Fruit fly (Drosophila melanogaster): ENCODE data around the gene CG6664.

The CG6664 gene

dm6 chr3L:16974645-16975151, 41.3 kb downstream of the CG6664 start:
- TF ChIP-seq CG31224 (GFP tag; IDR thresholded peaks at IDR 0.05), result no peak
- no peak for TF ChIP-seq CG8388 (GFP tag; optimal IDR thresholded peaks at IDR 0.05)
- TF ChIP-seq NC2α (GFP tag; optimal IDR thresholded peaks at IDR 0.05), result no peak
- TF ChIP-seq crp (GFP tag; optimal IDR thresholded peaks at IDR 0.05), result no peak
- no peak for TF ChIP-seq CG12236 (GFP tag; optimal IDR thresholded peaks at IDR 0.05)
- TF ChIP-seq otp (GFP tag; IDR thresholded peaks at IDR 0.05), result no peak
- TF ChIP-seq Elba2 (GFP tag; optimal IDR thresholded peaks at IDR 0.05), result no peak
- no peak for TF ChIP-seq Six4 (GFP tag; optimal IDR thresholded peaks at IDR 0.05)
- no peak for TF ChIP-seq hbn (GFP tag; IDR thresholded peaks at IDR 0.05; ENCODE audit: partially characterized antibody)
- TF ChIP-seq Ssrp (tag; optimal IDR thresholded peaks at IDR 0.05), result no peak
- TF ChIP-seq sqz (GFP tag; optimal IDR thresholded peaks at IDR 0.05), result peak; percentile 28
- no peak for TF ChIP-seq Hmx (GFP tag; optimal IDR thresholded peaks at IDR 0.05)
- no peak for TF ChIP-seq CG11398 (GFP tag; optimal IDR thresholded peaks at IDR 0.05)
- TF ChIP-seq CG8924 (tag; optimal IDR thresholded peaks at IDR 0.05), result no peak
- TF ChIP-seq lilli (GFP tag; optimal IDR thresholded peaks at IDR 0.05), result no peak
- TF ChIP-seq CG1603 (tag; optimal IDR thresholded peaks at IDR 0.05), result no peak
- TF ChIP-seq da (GFP tag; optimal IDR thresholded peaks at IDR 0.05), result no peak
- no peak for TF ChIP-seq B-H2 (GFP tag; optimal IDR thresholded peaks at IDR 0.05)
- TF ChIP-seq btn (GFP tag; optimal IDR thresholded peaks at IDR 0.05), result no peak
- TF ChIP-seq lab (GFP tag; optimal IDR thresholded peaks at IDR 0.05), result peak; percentile 37
- no peak for TF ChIP-seq Fer2 (tag; optimal IDR thresholded peaks at IDR 0.05)
- TF ChIP-seq CG15011 (GFP tag; optimal IDR thresholded peaks at IDR 0.05), result no peak
- TF ChIP-seq CG8478 (optimal IDR thresholded peaks at IDR 0.05), result no peak
- no peak for TF ChIP-seq Dad (GFP tag; optimal IDR thresholded peaks at IDR 0.05)
- no peak for TF ChIP-seq Mrtf (GFP tag; IDR thresholded peaks at IDR 0.05)
- peak; percentile 55 for TF ChIP-seq abd-A (tag; optimal IDR thresholded peaks at IDR 0.05)
- TF ChIP-seq Ptx1 (GFP tag; IDR thresholded peaks at IDR 0.05), result no peak
- no peak for TF ChIP-seq Dip3 (GFP tag; optimal IDR thresholded peaks at IDR 0.05)
- no peak for TF ChIP-seq CG1832 (GFP tag; optimal IDR thresholded peaks at IDR 0.05)
- no peak for TF ChIP-seq CG10209 (GFP tag; optimal IDR thresholded peaks at IDR 0.05)
- TF ChIP-seq sc (optimal IDR thresholded peaks at IDR 0.05), result no peak
- TF ChIP-seq sc (GFP tag; optimal IDR thresholded peaks at IDR 0.05), result no peak
- peak; percentile 57 for TF ChIP-seq CG13296 (GFP tag; optimal IDR thresholded peaks at IDR 0.05)
- no peak for TF ChIP-seq CG2889 (GFP tag; IDR thresholded peaks at IDR 0.05)
- no peak for TF ChIP-seq pum (GFP tag; optimal IDR thresholded peaks at IDR 0.05)
- TF ChIP-seq tup (GFP tag; optimal IDR thresholded peaks at IDR 0.05), result no peak
- peak; percentile 56 for TF ChIP-seq kni (GFP tag; optimal IDR thresholded peaks at IDR 0.05)
- no peak for TF ChIP-seq Doc2 (GFP tag; IDR thresholded peaks at IDR 0.05)
- TF ChIP-seq CG18599 (GFP tag; optimal IDR thresholded peaks at IDR 0.05), result no peak
- TF ChIP-seq onecut (GFP tag; IDR thresholded peaks at IDR 0.05), result peak; percentile 21; the same call in 1 of the 2 replicates
- TF ChIP-seq tin (GFP tag; optimal IDR thresholded peaks at IDR 0.05), result no peak
- no peak for TF ChIP-seq sens-2 (GFP tag; IDR thresholded peaks at IDR 0.05)
- no peak for TF ChIP-seq CG4854 (GFP tag; optimal IDR thresholded peaks at IDR 0.05)
- no peak for TF ChIP-seq B-H1 (GFP tag; IDR thresholded peaks at IDR 0.05)
- no peak for TF ChIP-seq CG12071 (GFP tag; optimal IDR thresholded peaks at IDR 0.05)
- no peak for TF ChIP-seq HHEX (GFP tag; optimal IDR thresholded peaks at IDR 0.05)
- TF ChIP-seq gfzf (GFP tag; optimal IDR thresholded peaks at IDR 0.05), result no peak
- no peak for TF ChIP-seq CG8944 (GFP tag; optimal IDR thresholded peaks at IDR 0.05)
- TF ChIP-seq Dek (tag; optimal IDR thresholded peaks at IDR 0.05), result no peak
- peak; percentile 2 for TF ChIP-seq gem (tag; optimal IDR thresholded peaks at IDR 0.05)
- no peak for TF ChIP-seq seq (GFP tag; IDR thresholded peaks at IDR 0.05)
- peak in 1 of 2 experiments; percentile 52 for TF ChIP-seq eve (GFP tag; optimal IDR thresholded peaks at IDR 0.05)
